Worm (Caenorhabditis elegans): ENCODE data around the gene sri-33.

ce11 chrII:3172176-3172575, 15.5 kb upstream of the sri-33 start, which contains the start of gene Y27F2A.10:
- no peak for TF ChIP-seq che-1 (tag; optimal IDR thresholded peaks at IDR 0.05)
- no peak for TF ChIP-seq nfya-1 (tag; optimal IDR thresholded peaks at IDR 0.05)
- TF ChIP-seq dve-1 (tag; optimal IDR thresholded peaks at IDR 0.05): no peak
- TF ChIP-seq gmeb-2 (tag; optimal IDR thresholded peaks at IDR 0.05): no peak
- TF ChIP-seq sox-2 (GFP tag; IDR thresholded peaks at IDR 0.05): no peak
- TF ChIP-seq hlh-15 (tag; optimal IDR thresholded peaks at IDR 0.05): no peak
